Worm (Caenorhabditis elegans): ENCODE results near the gene C30G12.6.

DNA sequence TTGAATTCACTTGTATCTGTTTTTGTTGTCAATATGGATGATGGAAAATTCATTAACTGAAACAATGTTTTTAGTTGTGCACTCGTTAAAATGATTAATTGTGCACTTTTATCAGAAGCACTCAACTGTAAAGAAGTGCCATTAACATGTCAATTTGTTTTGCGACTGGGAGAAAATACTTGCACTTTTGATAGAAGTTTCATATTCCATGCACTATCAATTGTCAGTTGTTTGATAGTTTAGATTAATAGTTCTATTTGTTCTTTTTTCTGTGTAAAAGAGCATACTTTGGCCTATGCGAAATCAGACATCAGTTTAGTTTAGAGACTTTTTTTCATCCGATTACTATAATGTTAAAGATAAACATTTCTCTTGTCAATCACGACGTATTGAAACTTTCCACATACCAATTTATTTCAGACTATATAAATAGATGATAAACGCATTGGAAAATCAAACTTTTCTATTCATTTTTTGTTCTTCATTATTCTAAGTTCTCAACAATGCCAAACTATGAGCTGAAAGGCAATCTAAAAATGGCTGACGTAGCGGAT is 5.8 kb downstream of the C30G12.6 start, which contains the start of gene C30G12.2:
- TF ChIP-seq unc-120 (tag; optimal IDR thresholded peaks at IDR 0.05; ENCODE audit: poor library complexity, severe bottlenecking) (no peak), blmp-1 (tag; optimal IDR thresholded peaks at IDR 0.05) (no peak), M03D4.4 (tag; optimal IDR thresholded peaks at IDR 0.05) (no peak), ztf-11 (tag; optimal IDR thresholded peaks at IDR 0.05) (no peak), lin-13 (tag; optimal IDR thresholded peaks at IDR 0.05) (no peak), unc-62 (GFP tag; optimal IDR thresholded peaks at IDR 0.05) (no peak), lsy-2 (tag; optimal IDR thresholded peaks at IDR 0.05) (no peak), mls-2 (tag; optimal IDR thresholded peaks at IDR 0.05) (no peak), nhr-28 (tag; optimal IDR thresholded peaks at IDR 0.05) (no peak)
